Worm (Caenorhabditis elegans): ENCODE measurements around the gene skr-7.

- TF ChIP-seq lin-39 (tag; optimal IDR thresholded peaks at IDR 0.05) (no peak), daf-12 (tag; optimal IDR thresholded peaks at IDR 0.05) (no peak), nhr-237 (tag; optimal IDR thresholded peaks at IDR 0.05) (no peak), nhr-77 (tag; optimal IDR thresholded peaks at IDR 0.05) (no peak), tbx-2 (tag; optimal IDR thresholded peaks at IDR 0.05) (no peak), mdl-1 (tag; optimal IDR thresholded peaks at IDR 0.05) (no peak), nhr-28 (tag; optimal IDR thresholded peaks at IDR 0.05) (no peak)
Measured at ce11 chrV:4400118-4400517, 22.1 kb upstream of the skr-7 start, which contains the start of gene F13A2.4.
